Fruit fly (Drosophila melanogaster): ENCODE data around the gene Fer2LCH.

The Fer2LCH gene

dm6 chr3R:30385531-30385930, 2.1 kb upstream of the Fer2LCH start:
- TF ChIP-seq psq (optimal IDR thresholded peaks at IDR 0.05): no peak
- TF ChIP-seq ttk (optimal IDR thresholded peaks at IDR 0.05): no peak
- TF ChIP-seq h (optimal IDR thresholded peaks at IDR 0.05): no peak
- no peak for TF ChIP-seq insv (optimal IDR thresholded peaks at IDR 0.05)
- TF ChIP-seq Sin3A (optimal IDR thresholded peaks at IDR 0.05): no peak
- TF ChIP-seq Myc (optimal IDR thresholded peaks at IDR 0.05): no peak

dm6 chr3R:30386759-30387437, 706 bp upstream of the Fer2LCH start:
- TF ChIP-seq psq (optimal IDR thresholded peaks at IDR 0.05): no peak
- TF ChIP-seq ttk (optimal IDR thresholded peaks at IDR 0.05): no peak
- no peak for TF ChIP-seq Sin3A (optimal IDR thresholded peaks at IDR 0.05)
- no peak for TF ChIP-seq insv (optimal IDR thresholded peaks at IDR 0.05)
- TF ChIP-seq Myc (optimal IDR thresholded peaks at IDR 0.05): no peak
- no peak for TF ChIP-seq h (optimal IDR thresholded peaks at IDR 0.05)

- no peak for TF ChIP-seq ttk (optimal IDR thresholded peaks at IDR 0.05)
- TF ChIP-seq insv (optimal IDR thresholded peaks at IDR 0.05): no peak
- no peak for TF ChIP-seq Myc (optimal IDR thresholded peaks at IDR 0.05)
- no peak for TF ChIP-seq psq (optimal IDR thresholded peaks at IDR 0.05)
These were observed 739 bp downstream of the Fer2LCH start for dm6 chr3R:30388215-30388871.

- TF ChIP-seq insv (optimal IDR thresholded peaks at IDR 0.05) (no peak), h (optimal IDR thresholded peaks at IDR 0.05) (no peak), Sin3A (optimal IDR thresholded peaks at IDR 0.05) (no peak), psq (optimal IDR thresholded peaks at IDR 0.05) (no peak), Myc (optimal IDR thresholded peaks at IDR 0.05) (no peak), ttk (optimal IDR thresholded peaks at IDR 0.05) (no peak)
These were observed 1.5 kb downstream of the Fer2LCH start for dm6 chr3R:30389096-30389495.

dm6 chr3R:30390304-30390703, 2.7 kb downstream of the Fer2LCH start:
- TF ChIP-seq Myc (optimal IDR thresholded peaks at IDR 0.05) (no peak), psq (optimal IDR thresholded peaks at IDR 0.05) (no peak), h (optimal IDR thresholded peaks at IDR 0.05) (no peak), ttk (optimal IDR thresholded peaks at IDR 0.05) (no peak), Sin3A (optimal IDR thresholded peaks at IDR 0.05) (no peak), insv (optimal IDR thresholded peaks at IDR 0.05) (no peak)

- TF ChIP-seq Myc (optimal IDR thresholded peaks at IDR 0.05): no peak
These were observed 3.5 kb downstream of the Fer2LCH start for dm6 chr3R:30391098-30391497.

- TF ChIP-seq h (optimal IDR thresholded peaks at IDR 0.05): no peak
- no peak for TF ChIP-seq insv (optimal IDR thresholded peaks at IDR 0.05)
- no peak for TF ChIP-seq ttk (optimal IDR thresholded peaks at IDR 0.05)
- TF ChIP-seq Myc (optimal IDR thresholded peaks at IDR 0.05): no peak
- no peak for TF ChIP-seq psq (optimal IDR thresholded peaks at IDR 0.05)
- TF ChIP-seq Sin3A (optimal IDR thresholded peaks at IDR 0.05): no peak
These were observed 4.3 kb downstream of the Fer2LCH start for dm6 chr3R:30391950-30392349.

- no peak for TF ChIP-seq psq (optimal IDR thresholded peaks at IDR 0.05)
- TF ChIP-seq Myc (optimal IDR thresholded peaks at IDR 0.05): no peak
- TF ChIP-seq ttk (optimal IDR thresholded peaks at IDR 0.05): no peak
- TF ChIP-seq Sin3A (optimal IDR thresholded peaks at IDR 0.05): no peak
- no peak for TF ChIP-seq h (optimal IDR thresholded peaks at IDR 0.05)
- TF ChIP-seq insv (optimal IDR thresholded peaks at IDR 0.05): no peak
These were observed 6.3 kb downstream of the Fer2LCH start for dm6 chr3R:30393909-30394308.

dm6 chr3R:30406482-30406881, 18.9 kb downstream of the Fer2LCH start:
- TF ChIP-seq insv (optimal IDR thresholded peaks at IDR 0.05): no peak
- TF ChIP-seq Myc (optimal IDR thresholded peaks at IDR 0.05): no peak
- TF ChIP-seq psq (optimal IDR thresholded peaks at IDR 0.05): no peak
- no peak for TF ChIP-seq ttk (optimal IDR thresholded peaks at IDR 0.05)
- no peak for TF ChIP-seq h (optimal IDR thresholded peaks at IDR 0.05)
- TF ChIP-seq Sin3A (optimal IDR thresholded peaks at IDR 0.05): no peak

dm6 chr3R:30413795-30414194, 26.2 kb downstream of the Fer2LCH start:
- TF ChIP-seq Myc (optimal IDR thresholded peaks at IDR 0.05) (no peak), h (optimal IDR thresholded peaks at IDR 0.05) (no peak), ttk (optimal IDR thresholded peaks at IDR 0.05) (no peak), psq (optimal IDR thresholded peaks at IDR 0.05) (no peak), insv (optimal IDR thresholded peaks at IDR 0.05) (no peak)

- TF ChIP-seq h (optimal IDR thresholded peaks at IDR 0.05): no peak
- no peak for TF ChIP-seq insv (optimal IDR thresholded peaks at IDR 0.05)
- TF ChIP-seq Sin3A (optimal IDR thresholded peaks at IDR 0.05): no peak
- TF ChIP-seq ttk (optimal IDR thresholded peaks at IDR 0.05): no peak
- no peak for TF ChIP-seq psq (optimal IDR thresholded peaks at IDR 0.05)
- no peak for TF ChIP-seq Myc (optimal IDR thresholded peaks at IDR 0.05)
These were observed 29.2 kb downstream of the Fer2LCH start for dm6 chr3R:30416765-30417274.

dm6 chr3R:30419216-30419615, 31.6 kb downstream of the Fer2LCH start:
- no peak for TF ChIP-seq Myc (optimal IDR thresholded peaks at IDR 0.05)
- TF ChIP-seq psq (optimal IDR thresholded peaks at IDR 0.05): no peak
- TF ChIP-seq ttk (optimal IDR thresholded peaks at IDR 0.05): no peak
- TF ChIP-seq h (optimal IDR thresholded peaks at IDR 0.05): no peak
- TF ChIP-seq insv (optimal IDR thresholded peaks at IDR 0.05): no peak
- no peak for TF ChIP-seq Sin3A (optimal IDR thresholded peaks at IDR 0.05)

- no peak for TF ChIP-seq h (optimal IDR thresholded peaks at IDR 0.05)
- TF ChIP-seq psq (optimal IDR thresholded peaks at IDR 0.05): no peak
- no peak for TF ChIP-seq Sin3A (optimal IDR thresholded peaks at IDR 0.05)
- no peak for TF ChIP-seq ttk (optimal IDR thresholded peaks at IDR 0.05)
- TF ChIP-seq insv (optimal IDR thresholded peaks at IDR 0.05): no peak
- no peak for TF ChIP-seq Myc (optimal IDR thresholded peaks at IDR 0.05)
These were observed 35.3 kb downstream of the Fer2LCH start, which contains the start of the genes CG2217 and CG42740 for dm6 chr3R:30422871-30423270. TSS of gene CG2217 (minus strand) at chr3R:30422971. TSS of gene CG42740 (minus strand) at chr3R:30422971.

All from Kc167 (cell line).